Fruit fly (Drosophila melanogaster) whole organism, embryonic: Measurements from ENCODE around the gene CstF50.

Experiments used
- Adf1 ChIP-seq: fragments of 200-800 bp; sonication (Bioruptor generic); IDR thresholded peaks from 2 replicates; pipeline ENCODE4 v1.3.6; 2022; ENCODE audit warnings: missing biosample characterization, missing genetic modification characterization
- Antp ChIP-seq: fragments of 200-800 bp; sonication (Bioruptor generic); optimal IDR thresholded peaks from 3 replicates; lab custom pipeline; 2016; ENCODE audit warnings: missing biosample characterization, missing genetic modification characterization
- Asciz ChIP-seq: fragments of 200-800 bp; sonication (Bioruptor generic); optimal IDR thresholded peaks from 2 replicates; lab custom pipeline; 2017; ENCODE audit warnings: missing biosample characterization, mild to moderate bottlenecking, missing genetic modification characterization, missing genetic modification reagents
- Blimp-1 ChIP-seq: fragments of 200-800 bp; sonication (Bioruptor generic); optimal IDR thresholded peaks from 3 replicates; lab custom pipeline; 2018; ENCODE audit warnings: missing biosample characterization, missing genetic modification characterization, mild to moderate bottlenecking, moderate library complexity, missing genetic modification reagents
- CG11504 ChIP-seq: fragments of 200-800 bp; sonication (Bioruptor generic); optimal IDR thresholded peaks from 3 replicates; lab custom pipeline; 2019; ENCODE audit warnings: missing biosample characterization, mild to moderate bottlenecking, missing genetic modification characterization, moderate library complexity
- CG15479 ChIP-seq: fragments of 200-800 bp; sonication (Bioruptor generic); optimal IDR thresholded peaks from 3 replicates; lab custom pipeline; 2019; ENCODE audit warnings: missing biosample characterization, mild to moderate bottlenecking, missing genetic modification characterization, moderate library complexity
- CG16815 ChIP-seq: fragments of 200-800 bp; sonication (Bioruptor generic); optimal IDR thresholded peaks from 3 replicates; lab custom pipeline; 2017; ENCODE audit warnings: missing biosample characterization, mild to moderate bottlenecking, missing genetic modification characterization
- CG17328 ChIP-seq: fragments of 200-800 bp; sonication (Bioruptor generic); IDR thresholded peaks from 2 replicates; pipeline ENCODE4 v1.3.6; 2022; ENCODE audit warnings: missing biosample characterization, missing genetic modification characterization
- CG17359 ChIP-seq: fragments of 200-800 bp; sonication (Bioruptor generic); optimal IDR thresholded peaks from 3 replicates; lab custom pipeline; 2018; ENCODE audit warnings: missing biosample characterization, mild to moderate bottlenecking, missing genetic modification characterization, moderate library complexity
- CG17361 ChIP-seq: fragments of 200-800 bp; sonication (Bioruptor generic); IDR thresholded peaks from 3 replicates; pipeline ENCODE4 v1.3.6; 2022; ENCODE audit warnings: missing biosample characterization, missing genetic modification characterization
- CG18262 ChIP-seq: fragments of 200-800 bp; optimal IDR thresholded peaks from 3 replicates; lab custom pipeline; 2019; ENCODE audit warnings: missing biosample characterization, mild to moderate bottlenecking, missing genetic modification characterization, moderate library complexity
- CG2120 ChIP-seq: fragments of 200-800 bp; sonication (Bioruptor generic); optimal IDR thresholded peaks from 3 replicates; lab custom pipeline; 2016; ENCODE audit warnings: missing biosample characterization, missing genetic modification characterization
- CG3163 ChIP-seq: fragments of 200-800 bp; sonication (Bioruptor generic); optimal IDR thresholded peaks from 3 replicates; lab custom pipeline; 2016; ENCODE audit warnings: missing biosample characterization, missing genetic modification characterization
- CG3281 ChIP-seq: fragments of 200-800 bp; sonication (Bioruptor generic); optimal IDR thresholded peaks from 3 replicates; lab custom pipeline; 2017; ENCODE audit warnings: missing biosample characterization, mild to moderate bottlenecking, missing genetic modification characterization
- CG3407 ChIP-seq: fragments of 200-800 bp; sonication (Bioruptor generic); optimal IDR thresholded peaks from 2 replicates; lab custom pipeline; 2018; ENCODE audit warnings: missing biosample characterization, mild to moderate bottlenecking, missing genetic modification characterization
- CG42726 ChIP-seq: fragments of 200-800 bp; sonication (Bioruptor generic); IDR thresholded peaks from 2 replicates; pipeline ENCODE4 v1.3.6; 2022; ENCODE audit warnings: missing biosample characterization, missing genetic modification characterization; ENCODE audit not compliant: partially characterized antibody
- CG4424 ChIP-seq: fragments of 200-800 bp; sonication (Bioruptor generic); optimal IDR thresholded peaks from 3 replicates; lab custom pipeline; 2016; ENCODE audit warnings: missing biosample characterization, missing genetic modification characterization
- CG5245 ChIP-seq: fragments of 200-800 bp; sonication (Bioruptor generic); optimal IDR thresholded peaks from 3 replicates; lab custom pipeline; 2016; ENCODE audit warnings: missing biosample characterization, missing genetic modification characterization
- CG6689 ChIP-seq: fragments of 200-800 bp; sonication (Bioruptor generic); IDR thresholded peaks from 2 replicates; pipeline ENCODE4 v1.3.6; 2022; ENCODE audit warnings: missing biosample characterization, missing genetic modification characterization
- CG6854 ChIP-seq: fragments of 200-800 bp; sonication (Bioruptor generic); optimal IDR thresholded peaks from 3 replicates; lab custom pipeline; 2017; ENCODE audit warnings: missing biosample characterization, mild to moderate bottlenecking, missing genetic modification characterization
- CG7271 ChIP-seq: fragments of 200-800 bp; sonication (Bioruptor generic); optimal IDR thresholded peaks from 2 replicates; lab custom pipeline; 2018; ENCODE audit warnings: missing biosample characterization, mild to moderate bottlenecking, missing genetic modification characterization, moderate library complexity
- CG7786 ChIP-seq: fragments of 200-800 bp; sonication (Bioruptor generic); optimal IDR thresholded peaks from 2 replicates; lab custom pipeline; 2016; ENCODE audit warnings: missing biosample characterization, missing genetic modification characterization
- CG8478 ChIP-seq: fragments of >200 bp; optimal IDR thresholded peaks from 2 replicates; lab custom pipeline; 2018
- CG8924 ChIP-seq: fragments of 200-800 bp; optimal IDR thresholded peaks from 3 replicates; lab custom pipeline; 2019; ENCODE audit warnings: missing biosample characterization, mild to moderate bottlenecking, missing genetic modification characterization, moderate library complexity
- Dad ChIP-seq: fragments of 200-800 bp; sonication (Bioruptor generic); optimal IDR thresholded peaks from 3 replicates; lab custom pipeline; 2016; ENCODE audit warnings: missing biosample characterization, missing genetic modification characterization
- Elba2 ChIP-seq: fragments of 200-800 bp; sonication (Bioruptor generic); optimal IDR thresholded peaks from 3 replicates; lab custom pipeline; 2016; ENCODE audit warnings: missing biosample characterization, missing genetic modification characterization
- Meics ChIP-seq: fragments of 200-800 bp; sonication (Bioruptor generic); optimal IDR thresholded peaks from 2 replicates; lab custom pipeline; 2017; ENCODE audit warnings: missing biosample characterization, mild to moderate bottlenecking, missing genetic modification characterization
- Side ChIP-seq: fragments of 200-800 bp; sonication (Bioruptor generic); optimal IDR thresholded peaks from 2 replicates; lab custom pipeline; 2016; ENCODE audit warnings: missing biosample characterization, missing genetic modification characterization
- Ssrp ChIP-seq: fragments of 200-800 bp; sonication (Bioruptor generic); optimal IDR thresholded peaks from 2 replicates; lab custom pipeline; 2018; ENCODE audit warnings: missing biosample characterization, mild to moderate bottlenecking, missing genetic modification characterization, moderate library complexity
- Stat92E ChIP-seq, 3 experiments: fragments of >200 bp in 2 of 3; fragments of 200-800 bp in 1 of 3; sonication (Bioruptor generic) in 1 of 3; optimal IDR thresholded peaks; 2 replicates each; lab custom pipeline; 2017 to 2019; ENCODE audit warnings: missing biosample characterization in 3 of 3, missing genetic modification characterization in 3 of 3, mild to moderate bottlenecking in 1 of 3, moderate library complexity in 1 of 3
- Xrp1 ChIP-seq: fragments of 200-800 bp; sonication (Bioruptor generic); IDR thresholded peaks from 2 replicates; pipeline ENCODE4 v1.3.6; 2022; ENCODE audit warnings: missing biosample characterization, missing genetic modification characterization
- bsh ChIP-seq, 2 experiments: fragments of 200-800 bp; sonication (Bioruptor generic); optimal IDR thresholded peaks; 2 replicates each; lab custom pipeline; 2017 to 2018; ENCODE audit warnings: mild to moderate bottlenecking in 2 of 2, missing biosample characterization in 2 of 2, missing genetic modification characterization in 2 of 2, moderate library complexity in 1 of 2
- emc ChIP-seq: fragments of 200-800 bp; sonication (Bioruptor generic); optimal IDR thresholded peaks from 2 replicates; lab custom pipeline; 2016; ENCODE audit warnings: missing biosample characterization, missing genetic modification characterization
- esg ChIP-seq: fragments of 200-800 bp; sonication (Bioruptor generic); conservative IDR thresholded peaks from 2 replicates; pipeline ENCODE4 v1.3.6; 2022; ENCODE audit warnings: missing biosample characterization, missing genetic modification characterization
- fd96Cb ChIP-seq: fragments of 200-800 bp; sonication (Bioruptor generic); optimal IDR thresholded peaks from 2 replicates; lab custom pipeline; 2018; ENCODE audit warnings: missing biosample characterization, mild to moderate bottlenecking, missing genetic modification characterization, moderate library complexity
- fru ChIP-seq: fragments of >200 bp; optimal IDR thresholded peaks from 2 replicates; lab custom pipeline; 2017
- gfzf ChIP-seq: fragments of 200-800 bp; sonication (Bioruptor generic); optimal IDR thresholded peaks from 2 replicates; lab custom pipeline; 2016; ENCODE audit warnings: missing biosample characterization, mild to moderate bottlenecking, missing genetic modification characterization, moderate library complexity
- gro ChIP-seq: fragments of 200-800 bp; sonication (Bioruptor generic); optimal IDR thresholded peaks from 2 replicates; lab custom pipeline; 2016; ENCODE audit warnings: missing biosample characterization, missing genetic modification characterization
- her ChIP-seq: fragments of 200-800 bp; sonication (Bioruptor generic); optimal IDR thresholded peaks from 2 replicates; lab custom pipeline; 2016; ENCODE audit warnings: missing biosample characterization, missing genetic modification characterization
- maf-S ChIP-seq: fragments of 200-800 bp; sonication (Bioruptor generic); optimal IDR thresholded peaks from 2 replicates; lab custom pipeline; 2016; ENCODE audit warnings: missing biosample characterization, missing genetic modification characterization
- onecut ChIP-seq: fragments of 200-800 bp; sonication (Bioruptor generic); IDR thresholded peaks from 2 replicates; pipeline ENCODE4 v1.3.6; 2022; ENCODE audit warnings: missing biosample characterization, missing genetic modification characterization
- p53 ChIP-seq: fragments of 200-800 bp; sonication (Bioruptor generic); optimal IDR thresholded peaks from 2 replicates; lab custom pipeline; 2016; ENCODE audit warnings: missing biosample characterization, missing genetic modification characterization
- pfk ChIP-seq: fragments of 200-800 bp; sonication (Bioruptor generic); optimal IDR thresholded peaks from 2 replicates; lab custom pipeline; 2018; ENCODE audit warnings: missing biosample characterization, mild to moderate bottlenecking, missing genetic modification characterization, moderate library complexity
- prd ChIP-seq, 3 experiments: fragments of >200 bp in 2 of 3; fragments of 200-800 bp in 1 of 3; sonication (Bioruptor generic) in 1 of 3; optimal IDR thresholded peaks in 2 of 3; IDR thresholded peaks in 1 of 3; 2 replicates in 2 of 3; 3 replicates in 1 of 3; pipeline versions ENCODE4 v1.3.6 to Lab custom; 2017 to 2022; ENCODE audit warnings: missing biosample characterization in 1 of 3, missing genetic modification characterization in 1 of 3
- sc ChIP-seq, 3 experiments: fragments of >200 bp in 2 of 3; fragments of 200-800 bp in 1 of 3; sonication (Bioruptor generic) in 1 of 3; optimal IDR thresholded peaks; 2 replicates in 2 of 3; 3 replicates in 1 of 3; lab custom pipeline; 2017; ENCODE audit warnings: mild to moderate bottlenecking in 1 of 3, missing biosample characterization in 1 of 3, missing genetic modification characterization in 1 of 3, missing genetic modification reagents in 1 of 3
- sima ChIP-seq: fragments of 200-800 bp; sonication (Bioruptor generic); optimal IDR thresholded peaks from 2 replicates; lab custom pipeline; 2016; ENCODE audit warnings: missing biosample characterization, missing genetic modification characterization
- sr ChIP-seq: fragments of 200-800 bp; sonication (Bioruptor generic); IDR thresholded peaks from 3 replicates; pipeline ENCODE4 v1.3.6; 2022; ENCODE audit warnings: missing biosample characterization, missing genetic modification characterization
- vvl ChIP-seq: fragments of 200-800 bp; sonication (Bioruptor generic); IDR thresholded peaks from 2 replicates; pipeline ENCODE4 v1.3.6; 2022; ENCODE audit warnings: missing biosample characterization, missing genetic modification characterization
- wdn ChIP-seq: fragments of 200-800 bp; sonication (Bioruptor generic); IDR thresholded peaks from 2 replicates; pipeline ENCODE4 v1.3.6; 2022; ENCODE audit warnings: missing biosample characterization, missing genetic modification characterization
- wor ChIP-seq: fragments of 200-800 bp; sonication (Bioruptor generic); IDR thresholded peaks from 2 replicates; pipeline ENCODE4 v1.3.6; 2022; ENCODE audit warnings: missing biosample characterization, missing genetic modification characterization
- zf30C ChIP-seq: fragments of 200-800 bp; sonication (Bioruptor generic); optimal IDR thresholded peaks from 3 replicates; lab custom pipeline; 2018; ENCODE audit warnings: missing biosample characterization, mild to moderate bottlenecking, missing genetic modification characterization

CstF50 gene

dm6 chr3R:31718168-31718565, 18.6 kb downstream of the CstF50 start (continued):
- TF ChIP-seq CG3281 (GFP tag; lab: Kevin White, UChicago) (peak; percentile 34), Meics (no peak), maf-S (GFP tag; lab: Kevin White, UChicago) (no peak), wor (no peak), Elba2 (GFP tag; lab: Kevin White, UChicago) (no peak), CG6689 (GFP tag; lab: Robert Waterston, UW) (no peak; the same call in 1 of the 2 replicates), Dad (GFP tag; lab: Kevin White, UChicago) (no peak), CG17359 (peak; percentile 16), Blimp-1 (GFP tag; lab: Kevin White, UChicago) (peak; percentile 28), CG16815 (GFP tag; lab: Kevin White, UChicago) (no peak), bsh (GFP tag; optimal IDR thresholded peaks at IDR 0.05; lab: Kevin White, UChicago) (peak in 1 of 2 experiments; percentile 23), CG3163 (GFP tag; lab: Kevin White, UChicago) (no peak), CG7786 (GFP tag; lab: Kevin White, UChicago) (no peak), CG42726 (GFP tag; lab: Robert Waterston, UW) (no peak), CG17328 (GFP tag; lab: Robert Waterston, UW) (no peak), CG8924 (tag; lab: Kevin White, UChicago) (no peak), Side (no peak), p53 (GFP tag; lab: Kevin White, UChicago) (no peak), fru (lab: Kevin White, UChicago) (no peak), prd (optimal IDR thresholded peaks at IDR 0.05; lab: Kevin White, UChicago) (no peak), prd (GFP tag; IDR thresholded peaks at IDR 0.05; lab: Robert Waterston, UW) (peak; percentile 35; the same call in 1 of the 3 replicates), fd96Cb (peak; percentile 24), her (no peak), CG15479 (GFP tag; lab: Kevin White, UChicago) (no peak), CG7271 (tag; lab: Kevin White, UChicago) (no peak), Ssrp (tag; lab: Kevin White, UChicago) (peak; percentile 10), zf30C (GFP tag; lab: Kevin White, UChicago) (no peak), Adf1 (GFP tag; lab: Robert Waterston, UW) (peak; percentile 46; the same call in 1 of the 2 replicates), Antp (GFP tag; lab: Kevin White, UChicago) (no peak), onecut (GFP tag; lab: Robert Waterston, UW) (no peak), CG4424 (no peak), Xrp1 (no peak), CG6854 (no peak), emc (GFP tag; lab: Kevin White, UChicago) (no peak), CG3407 (GFP tag; lab: Kevin White, UChicago) (no peak), CG17361 (0 out of 3 replicates have a peak, but pooled peaks have one; percentile 25), CG11504 (peak; percentile 15), sima (GFP tag; lab: Kevin White, UChicago) (no peak), sr (no peak), sc (optimal IDR thresholded peaks at IDR 0.05; lab: Kevin White, UChicago) (no peak), sc (GFP tag; optimal IDR thresholded peaks at IDR 0.05; lab: Kevin White, UChicago) (no peak), pfk (no peak), gro (no peak), Asciz (no peak), gfzf (GFP tag; lab: Kevin White, UChicago) (no peak), CG5245 (GFP tag; lab: Kevin White, UChicago) (no peak), vvl (GFP tag; lab: Robert Waterston, UW) (no peak), Stat92E (GFP tag; optimal IDR thresholded peaks at IDR 0.05; lab: Kevin White, UChicago) (no peak), CG18262 (tag; lab: Kevin White, UChicago) (peak; percentile 42), esg (no peak), CG8478 (no peak), CG2120 (no peak), wdn (GFP tag; lab: Robert Waterston, UW) (no peak)
